Worm (Caenorhabditis elegans) whole organism, young adult: ENCODE data around the gene ZK1240.1.

Experiments used
- B0336.3 ChIP-seq: fragments of 200-800 bp; sonication (Bioruptor generic); IDR thresholded peaks from 2 replicates; pipeline ENCODE4 v1.3.6; 2022; ENCODE audit warnings: missing genetic modification characterization, missing compliant biosample characterization
- ZK185.1 ChIP-seq: sonication (generic microtip); optimal IDR thresholded peaks from 2 replicates; lab custom pipeline; 2016; ENCODE audit warnings: mild to moderate bottlenecking, missing genetic modification characterization, missing compliant biosample characterization; ENCODE audit not compliant: poor library complexity, severe bottlenecking
- attf-3 ChIP-seq: fragments of 200-800 bp; sonication (Bioruptor generic); conservative IDR thresholded peaks from 2 replicates; pipeline ENCODE4 v1.3.6; 2022; ENCODE audit warnings: missing genetic modification reagents, missing genetic modification characterization, missing compliant biosample characterization
- ceh-100 ChIP-seq: fragments of 200-800 bp; sonication (Bioruptor generic); IDR thresholded peaks from 2 replicates; pipeline ENCODE4 v1.3.6; 2022; ENCODE audit warnings: missing genetic modification reagents, missing genetic modification characterization, missing compliant biosample characterization
- dpl-1 ChIP-seq: fragments of 150-350 bp; optimal IDR thresholded peaks from 2 replicates; lab custom pipeline; 2014; ENCODE audit warnings: missing biosample characterization, missing genetic modification reagents, missing genetic modification characterization
- pha-4 ChIP-seq: fragments of 150-350 bp; sonication (generic microtip); optimal IDR thresholded peaks from 2 replicates; lab custom pipeline; 2014; ENCODE audit warnings: missing biosample characterization, missing genetic modification reagents, missing genetic modification characterization
- repo-1 ChIP-seq: sonication (generic microtip); optimal IDR thresholded peaks from 2 replicates; lab custom pipeline; 2017; ENCODE audit warnings: mild to moderate bottlenecking, missing genetic modification characterization, missing compliant biosample characterization
- sea-2 ChIP-seq: fragments of 200-800 bp; sonication (Bioruptor generic); IDR thresholded peaks from 2 replicates; pipeline ENCODE4 v1.3.6; 2022; ENCODE audit warnings: missing genetic modification characterization, missing compliant biosample characterization
- unc-130 ChIP-seq: sonication (generic microtip); optimal IDR thresholded peaks from 2 replicates; lab custom pipeline; 2016; ENCODE audit warnings: missing genetic modification reagents, missing genetic modification characterization, missing compliant biosample characterization
- zim-3 ChIP-seq: sonication (generic microtip); optimal IDR thresholded peaks from 2 replicates; lab custom pipeline; 2017; ENCODE audit warnings: mild to moderate bottlenecking, missing genetic modification characterization, moderate library complexity, missing compliant biosample characterization
- ztf-22 ChIP-seq: fragments of 200-800 bp; sonication (Bioruptor generic); optimal IDR thresholded peaks from 2 replicates; lab custom pipeline; 2018; ENCODE audit warnings: mild to moderate bottlenecking, missing genetic modification characterization, moderate library complexity, missing compliant biosample characterization

ce11 chrII:2304575-2304974 lies 24.6 kb upstream of the ZK1240.1 start:
- TF ChIP-seq unc-130 (no peak), pha-4 (tag; lab: Kevin White, UChicago) (no peak), sea-2 (GFP tag; lab: Robert Waterston, UW) (no peak), ztf-22 (GFP tag; lab: Kevin White, UChicago) (no peak), dpl-1 (GFP tag; lab: Kevin White, UChicago) (no peak), zim-3 (tag; lab: Kevin White, UChicago) (no peak), attf-3 (no peak), repo-1 (tag; lab: Kevin White, UChicago) (no peak), B0336.3 (GFP tag; lab: Robert Waterston, UW) (no peak), ceh-100 (GFP tag; lab: Robert Waterston, UW) (no peak), ZK185.1 (no peak)
